Fruit fly (Drosophila melanogaster): Measurements from ENCODE around the gene eca.
A peak's percentile ranks its signal among the peaks of the same experiment; 100 is the strongest.

DNA sequence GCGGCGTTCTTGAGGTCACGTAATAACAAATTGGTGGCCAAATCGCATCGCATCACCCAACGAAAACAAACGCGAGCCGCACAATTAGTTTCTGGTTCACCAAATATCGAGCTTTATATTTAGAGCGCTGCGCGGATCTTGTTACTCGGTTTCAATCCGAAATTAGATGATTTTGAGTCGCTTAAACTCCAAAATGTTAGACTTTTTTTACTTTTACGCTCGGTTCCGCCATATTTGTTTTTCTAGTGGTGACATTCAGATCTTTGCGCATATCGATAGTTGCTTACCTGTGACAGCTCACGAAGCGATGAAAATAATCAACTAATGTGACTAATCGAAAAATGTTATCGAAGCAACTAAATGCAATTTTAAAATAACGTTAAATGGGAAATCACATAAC lies 47.9 kb downstream of the eca start, which contains the start of gene Scm:
- no peak for TF ChIP-seq CG8478 (optimal IDR thresholded peaks at IDR 0.05)
- TF ChIP-seq CTCF (optimal IDR thresholded peaks at IDR 0.05) = peak in 1 of 2 experiments; percentile 17
